Worm (Caenorhabditis elegans): ENCODE measurements around the gene F53C3.3.

The F53C3.3 gene

DNA sequence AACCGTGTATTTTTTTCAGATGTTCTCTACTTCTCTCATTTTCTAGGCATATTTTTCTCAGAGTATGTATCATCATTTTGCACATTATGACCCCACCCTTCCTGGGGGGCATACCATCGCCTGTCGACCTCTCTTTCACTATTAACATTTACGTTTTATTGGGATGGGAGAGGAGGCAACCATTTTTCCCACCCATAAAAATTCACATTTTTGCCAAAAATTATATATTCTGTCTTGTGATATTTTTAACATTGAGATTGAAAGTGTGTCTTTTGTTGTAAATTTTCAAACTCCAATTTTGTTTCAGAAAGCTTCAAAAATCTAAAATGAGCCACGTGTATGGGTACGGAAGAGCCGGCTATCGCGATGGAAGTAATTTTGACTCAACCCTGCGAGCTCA, 7.9 kb upstream of the F53C3.3 start, which contains the start of gene F53C3.7:
F53C3.7 (plus strand) TSS at position 301 of the 400 bp plus-strand sequence.
- TF ChIP-seq mdl-1 (tag; optimal IDR thresholded peaks at IDR 0.05) (no peak), ZK546.5 (tag; optimal IDR thresholded peaks at IDR 0.05) (no peak), nfya-1 (tag; optimal IDR thresholded peaks at IDR 0.05; ENCODE audit: insufficient read depth) (no peak), nhr-67 (tag; optimal IDR thresholded peaks at IDR 0.05) (no peak)

DNA sequence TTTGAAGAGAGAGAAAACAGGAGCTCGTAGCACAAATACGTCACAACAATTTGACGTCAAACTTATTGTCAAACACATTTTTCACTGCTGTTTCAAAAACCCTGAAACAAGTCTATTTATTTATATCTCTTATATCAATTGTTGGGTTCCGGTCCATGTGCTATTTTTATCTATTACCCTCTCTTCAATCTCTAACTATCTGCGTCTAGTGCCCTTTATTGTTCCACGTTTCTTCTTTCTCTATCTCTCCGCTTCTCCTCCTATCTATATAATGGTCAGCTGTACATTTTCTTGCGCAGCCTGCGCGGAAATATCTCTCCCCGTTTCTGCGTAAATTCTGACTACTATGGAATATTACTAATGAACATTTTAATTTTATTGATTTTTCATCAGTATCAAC, 5.7 kb upstream of the F53C3.3 start:
- peak; percentile 52 for TF ChIP-seq pha-4 (tag; optimal IDR thresholded peaks at IDR 0.05)
- TF ChIP-seq ceh-28 (tag; optimal IDR thresholded peaks at IDR 0.05) = peak; percentile 38
- TF ChIP-seq nfya-1 (tag; optimal IDR thresholded peaks at IDR 0.05; ENCODE audit: insufficient read depth) = peak; percentile 61
- TF ChIP-seq eor-1 (tag; optimal IDR thresholded peaks at IDR 0.05) = no peak
- TF ChIP-seq ceh-16 (tag; optimal IDR thresholded peaks at IDR 0.05) = no peak
- no peak for TF ChIP-seq unc-39 (tag; optimal IDR thresholded peaks at IDR 0.05)
- TF ChIP-seq tbx-2 (tag; optimal IDR thresholded peaks at IDR 0.05) = no peak
- TF ChIP-seq egl-5 (tag; optimal IDR thresholded peaks at IDR 0.05) = peak; percentile 13
- TF ChIP-seq ama-1 (optimal IDR thresholded peaks at IDR 0.05) = no peak
- no peak for TF ChIP-seq elt-1 (tag; optimal IDR thresholded peaks at IDR 0.05)
- TF ChIP-seq jun-1 (tag; optimal IDR thresholded peaks at IDR 0.05) = no peak
- no peak for TF ChIP-seq nhr-76 (tag; optimal IDR thresholded peaks at IDR 0.05)
- TF ChIP-seq nhr-23 (tag; optimal IDR thresholded peaks at IDR 0.05) = peak; percentile 23
- peak; percentile 1 for TF ChIP-seq nhr-43 (tag; optimal IDR thresholded peaks at IDR 0.05; ENCODE audit: poor library complexity, severe bottlenecking)
- TF ChIP-seq ztf-11 (tag; optimal IDR thresholded peaks at IDR 0.05) = no peak
- no peak for TF ChIP-seq lsy-12 (tag; optimal IDR thresholded peaks at IDR 0.05)
- no peak for TF ChIP-seq aly-2 (tag; optimal IDR thresholded peaks at IDR 0.05)
- no peak for TF ChIP-seq hmg-11 (tag; optimal IDR thresholded peaks at IDR 0.05)

DNA sequence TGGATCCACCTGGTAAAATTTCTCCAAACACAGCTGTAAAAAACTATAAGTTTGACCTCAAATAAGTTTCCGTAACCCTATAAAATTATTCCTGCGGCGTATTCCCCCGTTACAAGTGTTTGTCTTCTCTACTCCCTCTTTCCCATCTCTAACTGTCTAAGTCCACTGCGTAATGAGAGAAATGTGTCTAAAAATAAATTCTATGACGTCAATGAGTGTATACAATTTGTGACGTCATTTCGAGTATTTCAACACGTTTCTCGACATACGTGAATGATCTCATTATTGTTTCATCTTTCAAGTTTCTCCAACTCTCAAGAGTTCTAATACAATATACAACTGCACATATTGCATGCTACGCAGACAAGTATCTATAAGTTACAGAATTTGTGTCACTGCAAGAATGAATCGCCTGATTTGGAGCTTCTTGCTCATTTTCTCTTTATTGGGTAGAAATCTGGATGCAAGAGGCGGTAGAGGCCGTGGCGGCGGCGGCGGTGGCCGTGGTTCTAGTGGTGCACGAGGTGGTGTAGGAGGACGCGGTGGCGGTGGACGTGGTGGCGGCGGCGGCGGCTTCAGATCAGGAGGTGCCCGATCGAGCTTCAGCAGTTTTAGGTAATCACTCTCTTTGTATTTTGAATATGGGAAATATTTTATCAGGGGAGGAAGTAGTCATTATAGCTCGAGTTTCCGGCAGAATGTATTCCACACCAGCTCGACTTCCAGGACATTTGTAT, 4.7 kb upstream of the F53C3.3 start, which contains the start of gene F53C3.6:
F53C3.6 (plus strand) TSS at position 385 of the 737 bp plus-strand sequence.
- peak; percentile 52 for TF ChIP-seq egl-5 (tag; optimal IDR thresholded peaks at IDR 0.05)
- peak; percentile 16 for TF ChIP-seq mdl-1 (tag; optimal IDR thresholded peaks at IDR 0.05)
- peak; percentile 40 for TF ChIP-seq egl-27 (tag; optimal IDR thresholded peaks at IDR 0.05)
- TF ChIP-seq ceh-28 (tag; optimal IDR thresholded peaks at IDR 0.05) = peak; percentile 37
- peak; percentile 4 for TF ChIP-seq lin-39 (tag; optimal IDR thresholded peaks at IDR 0.05)
- TF ChIP-seq pqm-1 (tag; optimal IDR thresholded peaks at IDR 0.05) = peak; percentile 16
- no peak for TF ChIP-seq zag-1 (tag; optimal IDR thresholded peaks at IDR 0.05)
- peak; percentile 44 for TF ChIP-seq elt-2 (tag; optimal IDR thresholded peaks at IDR 0.05)
- no peak for TF ChIP-seq unc-39 (tag; optimal IDR thresholded peaks at IDR 0.05)
- peak; percentile 65 for TF ChIP-seq nfya-1 (tag; optimal IDR thresholded peaks at IDR 0.05; ENCODE audit: insufficient read depth)
- no peak for TF ChIP-seq unc-62 (GFP tag; optimal IDR thresholded peaks at IDR 0.05)
- TF ChIP-seq jun-1 (tag; optimal IDR thresholded peaks at IDR 0.05) = peak; percentile 33
- peak; percentile 42 for TF ChIP-seq nhr-25 (tag; optimal IDR thresholded peaks at IDR 0.05)

DNA sequence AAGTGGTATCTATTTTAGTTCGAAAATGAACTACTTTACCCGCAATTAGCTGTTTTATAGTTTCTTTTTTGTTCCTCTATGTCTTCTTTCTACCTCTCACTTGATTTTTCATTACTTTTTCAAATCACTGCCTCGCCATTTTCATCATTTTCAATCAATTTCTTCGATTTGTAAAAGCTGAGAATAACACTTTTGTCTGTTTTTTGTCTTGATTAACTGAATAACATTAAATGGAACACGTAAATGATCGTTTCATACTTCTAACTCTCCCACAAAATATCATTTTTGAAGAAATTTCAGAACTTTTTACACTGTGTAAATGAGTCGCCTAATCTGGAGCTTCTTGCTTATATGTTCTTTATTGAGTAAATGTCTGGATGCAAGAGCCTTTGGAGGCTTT, 1.5 kb upstream of the F53C3.3 start, which contains the start of gene F53C3.4:
F53C3.4 (plus strand) TSS at position 301 of the 400 bp plus-strand sequence.
- TF ChIP-seq mdl-1 (tag; optimal IDR thresholded peaks at IDR 0.05) = no peak
- TF ChIP-seq fkh-2 (tag; optimal IDR thresholded peaks at IDR 0.05) = no peak
- TF ChIP-seq nhr-23 (tag; optimal IDR thresholded peaks at IDR 0.05) = no peak
- no peak for TF ChIP-seq unc-39 (tag; optimal IDR thresholded peaks at IDR 0.05)
- TF ChIP-seq jun-1 (tag; optimal IDR thresholded peaks at IDR 0.05) = no peak
- TF ChIP-seq fos-1 (tag; optimal IDR thresholded peaks at IDR 0.05) = no peak
- no peak for TF ChIP-seq elt-1 (tag; optimal IDR thresholded peaks at IDR 0.05)
- no peak for TF ChIP-seq elt-2 (tag; optimal IDR thresholded peaks at IDR 0.05)
- TF ChIP-seq ceh-16 (tag; optimal IDR thresholded peaks at IDR 0.05) = no peak
- no peak for TF ChIP-seq unc-62 (GFP tag; optimal IDR thresholded peaks at IDR 0.05)
- TF ChIP-seq lin-39 (tag; optimal IDR thresholded peaks at IDR 0.05) = no peak
- no peak for TF ChIP-seq ztf-4 (tag; optimal IDR thresholded peaks at IDR 0.05)
- no peak for TF ChIP-seq egl-5 (tag; optimal IDR thresholded peaks at IDR 0.05)
- no peak for TF ChIP-seq aly-2 (tag; optimal IDR thresholded peaks at IDR 0.05)

DNA sequence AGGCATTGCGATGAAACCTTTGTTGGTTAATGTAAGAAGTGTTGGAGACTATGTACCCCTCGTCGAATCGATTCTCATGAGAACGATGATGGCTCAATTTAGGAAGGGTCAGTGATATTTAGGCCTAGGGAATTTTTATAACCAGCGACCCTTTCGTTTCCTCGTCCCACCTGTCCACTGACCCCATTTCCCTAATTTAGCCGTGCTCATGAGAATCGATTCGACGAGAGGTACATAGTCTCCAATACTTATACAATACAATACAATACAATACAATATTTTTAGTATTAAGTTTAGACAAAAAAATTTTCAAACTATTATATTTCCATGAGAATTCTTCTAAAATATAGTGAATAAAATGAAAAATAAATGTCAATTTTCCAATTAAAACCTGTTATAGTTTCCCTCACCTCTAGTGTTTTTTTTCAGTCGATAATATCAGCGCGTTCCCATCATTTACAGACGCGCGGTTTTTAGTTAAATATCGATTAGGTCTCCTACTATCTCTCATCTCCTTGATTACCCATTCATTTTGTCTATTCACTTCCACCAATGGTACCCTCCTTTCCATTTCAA, 4.0 kb downstream of the F53C3.3 start, which contains the start of the genes F53C3.11 and fbxb-103:
F53C3.11 (minus strand) TSS at position 101 of the 576 bp plus-strand sequence.
fbxb-103 (plus strand) TSS at position 526 of the 576 bp plus-strand sequence.
- no peak for TF ChIP-seq snpc-4 (tag; optimal IDR thresholded peaks at IDR 0.05)
- TF ChIP-seq nhr-23 (tag; optimal IDR thresholded peaks at IDR 0.05) = no peak
- no peak for TF ChIP-seq nhr-76 (tag; optimal IDR thresholded peaks at IDR 0.05)
- no peak for TF ChIP-seq elt-2 (tag; optimal IDR thresholded peaks at IDR 0.05)
- no peak for TF ChIP-seq fkh-10 (GFP tag; optimal IDR thresholded peaks at IDR 0.05)
- TF ChIP-seq nhr-237 (tag; optimal IDR thresholded peaks at IDR 0.05) = no peak
- no peak for TF ChIP-seq lin-39 (tag; optimal IDR thresholded peaks at IDR 0.05)
- no peak for TF ChIP-seq nhr-77 (tag; optimal IDR thresholded peaks at IDR 0.05)
- no peak for TF ChIP-seq nhr-28 (tag; optimal IDR thresholded peaks at IDR 0.05)

All from whole organism, L3 larva.